Worm (Caenorhabditis elegans): ENCODE results near the gene T28D9.4.

- TF ChIP-seq ama-1 (optimal IDR thresholded peaks at IDR 0.05) (no peak), tbx-37 (GFP tag; conservative IDR thresholded peaks at IDR 0.05) (no peak), pes-1 (GFP tag; IDR thresholded peaks at IDR 0.05) (no peak), tbx-11 (GFP tag; IDR thresholded peaks at IDR 0.05) (no peak), B0310.2 (tag; optimal IDR thresholded peaks at IDR 0.05) (no peak), hmbx-1 (tag; optimal IDR thresholded peaks at IDR 0.05) (no peak), F13C5.2 (tag; optimal IDR thresholded peaks at IDR 0.05) (no peak), ets-7 (tag; optimal IDR thresholded peaks at IDR 0.05) (no peak), flt-1 (GFP tag; IDR thresholded peaks at IDR 0.05) (no peak), sea-1 (GFP tag; conservative IDR thresholded peaks at IDR 0.05) (no peak), tra-4 (tag; optimal IDR thresholded peaks at IDR 0.05) (no peak)
These were observed 22.1 kb upstream of the T28D9.4 start, which contains the start of gene aptf-1 for ce11 chrII:6454671-6455070.

All from whole organism, early embryonic.